Worm (Caenorhabditis elegans) whole organism, L4 larva: Measurements from ENCODE around the gene knl-1.

ENCODE experiments used
- F37D6.2 ChIP-seq: sonication (generic microtip); optimal IDR thresholded peaks from 2 replicates; lab custom pipeline; 2016; ENCODE audit warnings: mild to moderate bottlenecking, missing genetic modification characterization, missing compliant biosample characterization
- Y5F2A.4 ChIP-seq: fragments of 200-800 bp; sonication (Bioruptor generic); optimal IDR thresholded peaks from 2 replicates; lab custom pipeline; 2018; ENCODE audit warnings: mild to moderate bottlenecking, missing genetic modification characterization, missing compliant biosample characterization
- ZK337.2 ChIP-seq: fragments of 200-800 bp; sonication (Bioruptor generic); IDR thresholded peaks from 2 replicates; pipeline ENCODE4 v1.3.6; 2022; ENCODE audit warnings: missing genetic modification reagents, missing genetic modification characterization, missing compliant biosample characterization
- ZK546.5 ChIP-seq, 2 experiments: sonication (generic microtip); optimal IDR thresholded peaks; 2 replicates each; lab custom pipeline; 2017; ENCODE audit warnings: missing biosample characterization in 2 of 2, missing genetic modification characterization in 2 of 2
- aha-1 ChIP-seq: fragments of 150-350 bp; peaks from one replicate; lab custom pipeline; 2014; ENCODE audit warnings: missing biosample characterization, missing genetic modification characterization
- aly-2 ChIP-seq: sonication (generic microtip); optimal IDR thresholded peaks from 2 replicates; lab custom pipeline; 2018; ENCODE audit warnings: missing biosample characterization, missing genetic modification characterization
- ceh-20 ChIP-seq: fragments of 200-800 bp; sonication (Bioruptor generic); IDR thresholded peaks from 2 replicates; pipeline ENCODE4 v1.3.6; 2022; ENCODE audit warnings: missing genetic modification reagents, missing genetic modification characterization, missing compliant biosample characterization
- ceh-32 ChIP-seq: sonication (generic microtip); optimal IDR thresholded peaks from 2 replicates; lab custom pipeline; 2016; ENCODE audit warnings: mild to moderate bottlenecking, missing genetic modification characterization, missing compliant biosample characterization; ENCODE audit not compliant: poor library complexity
- ceh-44 ChIP-seq: fragments of 200-800 bp; sonication (Bioruptor generic); IDR thresholded peaks from 2 replicates; pipeline ENCODE4 v1.3.6; 2022; ENCODE audit warnings: missing genetic modification reagents, missing genetic modification characterization, missing compliant biosample characterization
- ceh-82 ChIP-seq: sonication (generic microtip); optimal IDR thresholded peaks from 2 replicates; lab custom pipeline; 2017; ENCODE audit warnings: missing biosample characterization, missing genetic modification characterization
- ctbp-1 ChIP-seq: fragments of 200-800 bp; sonication (Bioruptor generic); IDR thresholded peaks from 2 replicates; pipeline ENCODE4 v1.3.6; 2022; ENCODE audit warnings: missing genetic modification reagents, missing genetic modification characterization, missing compliant biosample characterization
- dmd-6 ChIP-seq: fragments of 200-800 bp; sonication (Bioruptor generic); IDR thresholded peaks from 2 replicates; pipeline ENCODE4 v1.3.6; 2022; ENCODE audit warnings: missing genetic modification reagents, missing genetic modification characterization, missing compliant biosample characterization
- dmd-9 ChIP-seq: fragments of 200-800 bp; sonication (Bioruptor generic); IDR thresholded peaks from 2 replicates; pipeline ENCODE4 v1.3.6; 2022; ENCODE audit warnings: missing genetic modification reagents, missing genetic modification characterization, missing compliant biosample characterization
- duxl-1 ChIP-seq: sonication (generic microtip); optimal IDR thresholded peaks from 2 replicates; lab custom pipeline; 2016; ENCODE audit warnings: mild to moderate bottlenecking, missing genetic modification characterization, moderate library complexity, missing compliant biosample characterization; ENCODE audit not compliant: poor library complexity
- fkh-10 ChIP-seq: fragments of 150-350 bp; optimal IDR thresholded peaks from 2 replicates; lab custom pipeline; 2014; ENCODE audit warnings: missing biosample characterization, missing genetic modification reagents, missing genetic modification characterization
- fos-1 ChIP-seq: fragments of 150-350 bp; optimal IDR thresholded peaks from 2 replicates; lab custom pipeline; 2014; ENCODE audit warnings: missing biosample characterization, missing genetic modification characterization
- gei-8 ChIP-seq: fragments of 200-800 bp; sonication (Bioruptor generic); optimal IDR thresholded peaks from 2 replicates; lab custom pipeline; 2018; ENCODE audit warnings: mild to moderate bottlenecking, missing genetic modification characterization, missing compliant biosample characterization
- hlh-11 ChIP-seq: fragments of 200-800 bp; sonication (Bioruptor generic); optimal IDR thresholded peaks from 2 replicates; lab custom pipeline; 2018; ENCODE audit warnings: mild to moderate bottlenecking, missing genetic modification characterization, missing compliant biosample characterization
- hlh-30 ChIP-seq: sonication (generic microtip); optimal IDR thresholded peaks from 2 replicates; lab custom pipeline; 2017; ENCODE audit warnings: antibody characterized with exemption, mild to moderate bottlenecking, missing genetic modification characterization, missing compliant biosample characterization; ENCODE audit not compliant: insufficient read depth
- hmg-1.1 ChIP-seq: fragments of 200-800 bp; sonication (Bioruptor generic); IDR thresholded peaks from 2 replicates; pipeline ENCODE4 v1.3.6; 2022; ENCODE audit warnings: missing genetic modification reagents, missing genetic modification characterization, missing compliant biosample characterization
- lin-1 ChIP-seq: fragments of 200-800 bp; sonication (Bioruptor generic); IDR thresholded peaks from 2 replicates; pipeline ENCODE4 v1.3.6; 2022; ENCODE audit warnings: missing genetic modification reagents, missing genetic modification characterization, missing compliant biosample characterization
- lin-13 ChIP-seq: fragments of 150-350 bp; optimal IDR thresholded peaks from 2 replicates; lab custom pipeline; 2014; ENCODE audit warnings: missing biosample characterization, missing genetic modification reagents, missing genetic modification characterization
- lir-3 ChIP-seq: sonication (generic microtip); optimal IDR thresholded peaks from 2 replicates; lab custom pipeline; 2016; ENCODE audit warnings: mild to moderate bottlenecking, missing genetic modification characterization, missing compliant biosample characterization
- mdt-29 ChIP-seq: fragments of 200-800 bp; sonication (Bioruptor generic); IDR thresholded peaks from 2 replicates; pipeline ENCODE4 v1.3.6; 2022; ENCODE audit warnings: missing genetic modification reagents, missing genetic modification characterization, missing compliant biosample characterization
- mep-1 ChIP-seq: fragments of 150-350 bp; sonication (generic microtip); optimal IDR thresholded peaks from 3 replicates; lab custom pipeline; 2014; ENCODE audit warnings: missing biosample characterization, missing genetic modification characterization
- mes-2 ChIP-seq: sonication (generic microtip); optimal IDR thresholded peaks from 2 replicates; lab custom pipeline; 2016; ENCODE audit warnings: missing genotype, mild to moderate bottlenecking, missing genetic modification characterization, missing compliant biosample characterization; ENCODE audit not compliant: poor library complexity, severe bottlenecking
- nhr-10 ChIP-seq: fragments of 150-350 bp; optimal IDR thresholded peaks from 2 replicates; lab custom pipeline; 2014; ENCODE audit warnings: missing biosample characterization, missing genetic modification characterization
- nhr-11 ChIP-seq: fragments of 150-350 bp; optimal IDR thresholded peaks from 2 replicates; lab custom pipeline; 2014; ENCODE audit warnings: missing biosample characterization, missing genetic modification characterization
- nhr-111 ChIP-seq: fragments of 200-800 bp; sonication (Bioruptor generic); optimal IDR thresholded peaks from 2 replicates; lab custom pipeline; 2018; ENCODE audit warnings: mild to moderate bottlenecking, missing genetic modification characterization, missing compliant biosample characterization
- nhr-41 ChIP-seq: fragments of 200-800 bp; sonication (Bioruptor generic); IDR thresholded peaks from 2 replicates; pipeline ENCODE4 v1.3.6; 2022; ENCODE audit warnings: missing genetic modification reagents, missing genetic modification characterization, missing compliant biosample characterization
- nhr-77 ChIP-seq: fragments of 150-350 bp; optimal IDR thresholded peaks from 2 replicates; lab custom pipeline; 2014; ENCODE audit warnings: missing biosample characterization, missing genetic modification characterization
- php-3 ChIP-seq: fragments of 200-800 bp; sonication (Bioruptor generic); IDR thresholded peaks from 2 replicates; pipeline ENCODE4 v1.3.6; 2022; ENCODE audit warnings: missing genetic modification reagents, missing genetic modification characterization, missing compliant biosample characterization
- rbr-2 ChIP-seq: sonication (generic microtip); optimal IDR thresholded peaks from 2 replicates; lab custom pipeline; 2016; ENCODE audit warnings: missing genotype, missing genetic modification characterization, missing compliant biosample characterization
- saeg-2 ChIP-seq: fragments of 200-800 bp; sonication (Bioruptor generic); IDR thresholded peaks from 2 replicates; pipeline ENCODE4 v1.3.6; 2022; ENCODE audit warnings: missing genetic modification reagents, missing genetic modification characterization, missing compliant biosample characterization
- sdz-12 ChIP-seq: fragments of 200-800 bp; sonication (Bioruptor generic); optimal IDR thresholded peaks from 2 replicates; lab custom pipeline; 2018; ENCODE audit warnings: mild to moderate bottlenecking, missing genetic modification characterization, missing compliant biosample characterization
- skn-1 ChIP-seq: fragments of 150-350 bp; optimal IDR thresholded peaks from 2 replicates; lab custom pipeline; 2014; ENCODE audit warnings: missing biosample characterization, missing genetic modification characterization
- snpc-4 ChIP-seq: fragments of 150-350 bp; optimal IDR thresholded peaks from 2 replicates; lab custom pipeline; 2014; ENCODE audit warnings: missing biosample characterization, missing genetic modification characterization
- tra-1 ChIP-seq: fragments of 200-800 bp; sonication (Bioruptor generic); IDR thresholded peaks from 2 replicates; pipeline ENCODE4 v1.3.6; 2022; ENCODE audit warnings: missing genetic modification reagents, missing genetic modification characterization, missing compliant biosample characterization
- unc-130 ChIP-seq: sonication (generic microtip); optimal IDR thresholded peaks from 2 replicates; lab custom pipeline; 2016; ENCODE audit warnings: missing genetic modification reagents, missing genetic modification characterization, missing compliant biosample characterization
- unc-62 ChIP-seq, 3 experiments: fragments of 150-350 bp in 1 of 3; sonication (generic microtip); optimal IDR thresholded peaks in 2 of 3; peaks in 1 of 3; 1 replicate in 1 of 3; 2 replicates in 2 of 3; lab custom pipeline; 2014 to 2017; ENCODE audit warnings: missing biosample characterization in 3 of 3, missing genetic modification characterization in 3 of 3, missing genetic modification reagents in 3 of 3, missing genotype in 1 of 3
- zfp-2 ChIP-seq: sonication (generic microtip); optimal IDR thresholded peaks from 2 replicates; lab custom pipeline; 2016; ENCODE audit warnings: mild to moderate bottlenecking, missing genetic modification characterization, missing compliant biosample characterization
- zip-2 ChIP-seq: fragments of 150-350 bp; optimal IDR thresholded peaks from 2 replicates; lab custom pipeline; 2014; ENCODE audit warnings: missing biosample characterization, missing genetic modification characterization
- ztf-11 ChIP-seq: fragments of 150-350 bp; optimal IDR thresholded peaks from 2 replicates; lab custom pipeline; 2014; ENCODE audit warnings: missing biosample characterization, missing genetic modification characterization

The knl-1 gene

DNA sequence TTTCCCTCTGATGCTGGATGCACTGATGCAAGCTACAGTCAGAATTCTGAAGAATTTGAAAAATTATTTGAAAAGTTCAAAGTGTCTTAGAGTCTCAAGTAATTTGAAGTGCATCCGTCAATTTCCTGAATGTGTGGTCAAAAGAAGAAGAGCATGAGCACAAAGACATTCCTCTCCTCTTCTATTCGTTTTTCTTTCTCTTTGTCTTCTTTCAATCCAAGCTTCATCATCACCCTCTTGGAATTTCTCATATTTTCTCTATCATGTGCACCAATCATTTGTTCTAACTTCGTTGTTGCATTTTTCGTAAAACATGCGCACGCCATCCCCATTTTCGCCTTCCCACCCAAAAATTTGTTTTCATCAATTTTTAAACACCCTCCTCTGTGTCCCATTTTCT, 35.6 kb downstream of the knl-1 start:
- no peak for TF ChIP-seq rbr-2 (tag; lab: Kevin White, UChicago)
- peak; percentile 54 for TF ChIP-seq fkh-10
- TF ChIP-seq lin-13 (GFP tag; lab: Kevin White, UChicago) = no peak

DNA sequence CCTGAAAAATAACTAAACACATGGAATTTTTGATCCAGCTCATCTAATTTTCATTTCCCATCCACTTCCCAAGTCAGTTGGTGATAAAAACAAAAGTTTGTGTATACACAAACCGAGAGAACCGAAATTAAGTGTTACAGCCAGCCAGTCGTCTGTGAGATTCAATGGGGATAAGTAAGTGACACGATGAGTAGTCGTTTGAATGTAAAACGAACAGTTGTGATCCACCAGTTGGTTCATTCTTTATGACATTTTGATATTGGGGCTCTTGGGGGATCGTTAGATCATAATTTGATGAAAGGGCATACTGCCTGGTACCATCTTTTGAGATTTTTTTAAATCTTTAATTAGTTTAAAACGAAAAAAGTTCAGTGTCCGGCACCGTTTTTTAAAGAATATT, 36.4 kb downstream of the knl-1 start:
- TF ChIP-seq aly-2 (tag; lab: Kevin White, UChicago) (no peak), ceh-44 (GFP tag; lab: Robert Waterston, UW) (no peak), nhr-10 (tag; lab: Kevin White, UChicago) (no peak), dmd-9 (no peak), ZK337.2 (GFP tag; lab: Robert Waterston, UW) (no peak), skn-1 (tag; lab: Kevin White, UChicago) (no peak), lir-3 (no peak)
- TF ChIP-seq, all 104 proteins: peak for 0

DNA sequence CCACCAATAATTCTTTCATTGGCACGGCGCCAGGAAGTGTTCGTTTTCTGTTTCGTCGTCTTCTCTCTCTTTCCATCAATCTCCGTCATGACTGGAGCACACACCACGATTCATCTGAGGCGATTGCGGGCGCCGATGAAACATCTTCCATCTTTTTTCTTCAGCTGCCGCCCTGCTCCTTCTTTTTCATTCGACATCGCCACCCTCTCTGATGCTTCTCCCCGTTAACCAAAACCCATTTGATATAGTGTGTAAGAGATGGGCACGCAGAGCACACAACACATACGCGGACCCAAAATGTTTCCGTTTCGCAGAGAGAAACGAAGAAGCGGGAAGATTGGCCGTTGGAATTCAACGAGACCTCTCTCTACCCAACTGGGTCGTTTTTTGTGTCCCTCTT, 37.1 kb downstream of the knl-1 start:
- peak; percentile 55; the same call in 1 of the 2 replicates for TF ChIP-seq ceh-20 (GFP tag; lab: Robert Waterston, UW)
- peak; percentile 26; the same call in 1 of the 2 replicates for TF ChIP-seq hmg-1.1 (GFP tag; lab: Robert Waterston, UW)
- no peak for TF ChIP-seq dmd-6
- no peak for TF ChIP-seq duxl-1 (tag; lab: Kevin White, UChicago)
- no peak for TF ChIP-seq zfp-2 (tag; lab: Kevin White, UChicago)
- no peak for TF ChIP-seq snpc-4 (tag; lab: Kevin White, UChicago)
- TF ChIP-seq zip-2 (tag; lab: Kevin White, UChicago) = no peak
- TF ChIP-seq hlh-11 (tag; lab: Kevin White, UChicago) = peak; percentile 57
- TF ChIP-seq nhr-111 = no peak
- peak; percentile 10 for TF ChIP-seq F37D6.2 (tag; lab: Kevin White, UChicago)
- TF ChIP-seq php-3 (GFP tag; lab: Robert Waterston, UW) = no peak
- TF ChIP-seq hlh-30 (tag; lab: Kevin White, UChicago) = peak; percentile 3
- TF ChIP-seq nhr-11 (tag; lab: Kevin White, UChicago) = peak; percentile 3
- no peak for TF ChIP-seq nhr-41 (GFP tag; lab: Robert Waterston, UW)
- no peak for TF ChIP-seq ceh-82 (tag; lab: Kevin White, UChicago)
- peak; percentile 9 for TF ChIP-seq mep-1 (tag; lab: Kevin White, UChicago)
- peak; percentile 37 for TF ChIP-seq mes-2 (tag; lab: Kevin White, UChicago)
- no peak for TF ChIP-seq aly-2 (tag; lab: Kevin White, UChicago)
- no peak for TF ChIP-seq sdz-12
- TF ChIP-seq unc-62 (GFP tag; optimal IDR thresholded peaks at IDR 0.05 in 1 of 2; lab: Kevin White, UChicago) = peak in 1 of 2 experiments; percentile 86
- TF ChIP-seq unc-62 (tag; optimal IDR thresholded peaks at IDR 0.05; lab: Kevin White, UChicago) = no peak
- TF ChIP-seq aha-1 (tag; lab: Kevin White, UChicago) = peak; percentile 94

DNA sequence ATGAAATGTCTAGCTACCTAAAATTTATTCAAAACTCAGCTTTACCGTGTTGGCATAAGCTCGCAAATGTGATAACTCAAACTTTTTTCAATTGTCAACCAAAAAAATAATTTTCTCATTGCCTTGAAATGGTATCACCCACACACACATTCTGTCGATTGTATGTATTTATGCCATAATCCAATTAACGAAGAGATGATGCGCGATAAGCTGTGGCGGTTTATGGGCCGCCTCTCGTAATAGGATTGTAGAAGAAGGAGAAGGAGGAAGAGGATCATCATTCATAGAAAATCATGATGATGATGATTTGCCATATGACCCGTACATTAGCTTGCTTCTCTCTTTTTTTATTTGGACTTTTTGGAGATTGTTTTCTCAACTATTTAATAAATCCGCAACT, 38.7 kb downstream of the knl-1 start:
- TF ChIP-seq nhr-10 (tag; lab: Kevin White, UChicago) (no peak), duxl-1 (tag; lab: Kevin White, UChicago) (no peak), ZK546.5 (tag; optimal IDR thresholded peaks at IDR 0.05; lab: Kevin White, UChicago) (no peak), fos-1 (tag; lab: Kevin White, UChicago) (no peak), snpc-4 (tag; lab: Kevin White, UChicago) (no peak), ztf-11 (tag; lab: Kevin White, UChicago) (no peak), nhr-77 (tag; lab: Kevin White, UChicago) (no peak), saeg-2 (GFP tag; lab: Robert Waterston, UW) (no peak), fkh-10 (no peak), unc-130 (GFP tag; lab: Kevin White, UChicago) (no peak), tra-1 (no peak), lin-1 (GFP tag; lab: Robert Waterston, UW) (no peak), ceh-32 (no peak), gei-8 (GFP tag; lab: Kevin White, UChicago) (no peak), ceh-82 (tag; lab: Kevin White, UChicago) (no peak), aha-1 (tag; lab: Kevin White, UChicago) (no peak), ctbp-1 (no peak), Y5F2A.4 (no peak), mdt-29 (GFP tag; lab: Robert Waterston, UW) (no peak)
